Fruit fly (Drosophila melanogaster): ENCODE measurements around the gene CG12204.

- TF ChIP-seq N (GFP tag; optimal IDR thresholded peaks at IDR 0.05) (no peak), lola (GFP tag; optimal IDR thresholded peaks at IDR 0.05) (no peak), usp (GFP tag; optimal IDR thresholded peaks at IDR 0.05) (no peak), jim (GFP tag; optimal IDR thresholded peaks at IDR 0.05) (no peak), Jra (GFP tag; optimal IDR thresholded peaks at IDR 0.05) (no peak), fru (GFP tag; optimal IDR thresholded peaks at IDR 0.05) (no peak), Myc (optimal IDR thresholded peaks at IDR 0.05) (no peak), Dfd (GFP tag; optimal IDR thresholded peaks at IDR 0.05) (no peak), br (GFP tag; optimal IDR thresholded peaks at IDR 0.05) (no peak), tai (GFP tag; optimal IDR thresholded peaks at IDR 0.05) (no peak), Rel (GFP tag; optimal IDR thresholded peaks at IDR 0.05) (no peak), Rel (tag; optimal IDR thresholded peaks at IDR 0.05) (no peak), OdsH (GFP tag; optimal IDR thresholded peaks at IDR 0.05) (no peak)
Observed at dm6 chrX:19453138-19453537, 41.1 kb downstream of the CG12204 start.
